Worm (Caenorhabditis elegans) whole organism, early embryonic: ENCODE data around the gene prp-18.

ENCODE experiments used
- B0310.2 ChIP-seq: sonication (generic microtip); optimal IDR thresholded peaks from 2 replicates; lab custom pipeline; 2016; ENCODE audit warnings: mild to moderate bottlenecking, missing genetic modification characterization, missing compliant biosample characterization
- F13C5.2 ChIP-seq: sonication (generic microtip); optimal IDR thresholded peaks from 2 replicates; lab custom pipeline; 2017; ENCODE audit warnings: mild to moderate bottlenecking, missing genetic modification characterization, inconsistent platforms, missing compliant biosample characterization
- aly-1 ChIP-seq: sonication (generic microtip); optimal IDR thresholded peaks from 2 replicates; lab custom pipeline; 2016; ENCODE audit warnings: missing genetic modification characterization, missing compliant biosample characterization
- ama-1 ChIP-seq: fragments of 150-350 bp; optimal IDR thresholded peaks from 2 replicates; lab custom pipeline; 2014
- ceh-13 ChIP-seq: fragments of 200-800 bp; sonication (Bioruptor generic); optimal IDR thresholded peaks from 2 replicates; lab custom pipeline; 2018; ENCODE audit warnings: mild to moderate bottlenecking, missing genetic modification characterization, missing compliant biosample characterization
- ceh-36 ChIP-seq: sonication (generic microtip); optimal IDR thresholded peaks from 2 replicates; lab custom pipeline; 2016; ENCODE audit warnings: missing genetic modification characterization, inconsistent platforms, missing compliant biosample characterization
- ets-7 ChIP-seq: sonication (generic microtip); optimal IDR thresholded peaks from 2 replicates; lab custom pipeline; 2016; ENCODE audit warnings: missing genotype, missing genetic modification characterization, missing compliant biosample characterization
- flt-1 ChIP-seq: fragments of 200-800 bp; sonication (Bioruptor generic); IDR thresholded peaks from 2 replicates; pipeline ENCODE4 v1.3.6; 2022; ENCODE audit warnings: missing genetic modification characterization, missing compliant biosample characterization
- hmbx-1 ChIP-seq: sonication (generic microtip); optimal IDR thresholded peaks from 2 replicates; lab custom pipeline; 2016; ENCODE audit warnings: mild to moderate bottlenecking, missing genetic modification characterization, missing compliant biosample characterization
- hmg-4 ChIP-seq: fragments of 200-800 bp; sonication (Bioruptor generic); optimal IDR thresholded peaks from 2 replicates; lab custom pipeline; 2018; ENCODE audit warnings: mild to moderate bottlenecking, missing genetic modification characterization, missing compliant biosample characterization
- hnd-1 ChIP-seq: sonication (generic microtip); optimal IDR thresholded peaks from 2 replicates; lab custom pipeline; 2016; ENCODE audit warnings: missing genetic modification characterization, missing compliant biosample characterization
- pes-1 ChIP-seq: fragments of 200-800 bp; sonication (Bioruptor generic); IDR thresholded peaks from 2 replicates; pipeline ENCODE4 v1.3.6; 2022; ENCODE audit warnings: missing genetic modification reagents, missing genetic modification characterization, missing compliant biosample characterization
- scrt-1 ChIP-seq: fragments of 200-800 bp; sonication (Bioruptor generic); IDR thresholded peaks from 2 replicates; pipeline ENCODE4 v1.3.6; 2022; ENCODE audit warnings: missing genetic modification characterization, missing compliant biosample characterization
- sea-1 ChIP-seq: fragments of 200-800 bp; sonication (Bioruptor generic); conservative IDR thresholded peaks from 2 replicates; pipeline ENCODE4 v1.3.6; 2022; ENCODE audit warnings: missing genetic modification characterization, missing compliant biosample characterization
- tbx-11 ChIP-seq: fragments of 200-800 bp; sonication (Bioruptor generic); IDR thresholded peaks from 2 replicates; pipeline ENCODE4 v1.3.6; 2022; ENCODE audit warnings: missing genetic modification characterization, missing compliant biosample characterization
- tbx-37 ChIP-seq: fragments of 200-800 bp; sonication (Bioruptor generic); conservative IDR thresholded peaks from 2 replicates; pipeline ENCODE4 v1.3.6; 2022; ENCODE audit warnings: missing genetic modification reagents, missing genetic modification characterization, missing compliant biosample characterization
- tra-4 ChIP-seq: sonication (generic microtip); optimal IDR thresholded peaks from 2 replicates; lab custom pipeline; 2017; ENCODE audit warnings: missing genetic modification characterization, missing compliant biosample characterization

Gene prp-18

DNA sequence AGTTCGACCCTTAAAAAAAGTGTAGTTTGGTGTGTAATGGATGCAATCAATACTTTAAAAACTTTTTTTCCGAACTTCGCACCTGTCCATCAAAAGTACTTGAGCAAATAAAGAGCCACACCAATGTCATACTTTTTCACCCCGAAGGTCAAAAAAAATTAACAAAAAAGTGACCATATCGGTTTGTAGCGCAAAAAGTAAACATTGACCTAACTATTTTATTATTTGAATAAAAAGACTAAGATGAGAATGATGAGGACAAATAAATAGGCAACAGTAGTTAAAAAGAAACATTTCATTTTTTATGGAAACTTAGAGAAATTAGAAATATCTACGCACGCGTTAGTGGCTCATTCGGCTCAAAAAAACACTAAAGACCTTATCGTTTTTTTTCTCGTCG lies 14.8 kb downstream of the prp-18 start:
- TF ChIP-seq hnd-1 (no peak), F13C5.2 (no peak), tra-4 (tag; lab: Kevin White, UChicago) (no peak), ets-7 (tag; lab: Kevin White, UChicago) (no peak), ceh-36 (tag; lab: Kevin White, UChicago) (no peak), hmg-4 (GFP tag; lab: Kevin White, UChicago) (no peak), flt-1 (GFP tag; lab: Robert Waterston, UW) (no peak), B0310.2 (tag; lab: Kevin White, UChicago) (no peak), sea-1 (GFP tag; lab: Robert Waterston, UW) (no peak), scrt-1 (GFP tag; lab: Robert Waterston, UW) (no peak), aly-1 (tag; lab: Kevin White, UChicago) (no peak)

DNA sequence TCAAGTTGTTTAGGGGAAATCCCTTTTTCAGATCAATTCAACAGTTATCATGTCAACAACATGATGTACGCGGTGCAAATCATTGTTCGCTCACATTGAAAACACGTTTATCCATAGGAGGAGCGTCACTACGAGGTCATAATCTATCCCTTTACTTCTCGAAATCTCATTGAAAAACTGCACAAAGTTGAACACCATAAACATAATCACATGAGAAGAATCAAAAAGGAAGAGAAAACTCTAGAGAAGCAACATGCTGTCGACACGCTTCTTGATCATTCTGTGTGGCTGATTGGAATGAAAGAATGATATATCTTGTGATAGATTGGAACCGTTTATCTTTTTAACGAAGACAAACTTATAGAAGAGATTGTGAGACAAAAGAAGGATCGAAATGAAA lies 16.3 kb downstream of the prp-18 start:
- TF ChIP-seq ama-1 (lab: Kevin White, UChicago) (no peak), pes-1 (GFP tag; lab: Robert Waterston, UW) (no peak), flt-1 (GFP tag; lab: Robert Waterston, UW) (no peak), aly-1 (tag; lab: Kevin White, UChicago) (no peak), tra-4 (tag; lab: Kevin White, UChicago) (no peak), tbx-11 (GFP tag; lab: Robert Waterston, UW) (no peak), hmg-4 (GFP tag; lab: Kevin White, UChicago) (no peak), ceh-36 (tag; lab: Kevin White, UChicago) (no peak), sea-1 (GFP tag; lab: Robert Waterston, UW) (no peak), ets-7 (tag; lab: Kevin White, UChicago) (no peak), B0310.2 (tag; lab: Kevin White, UChicago) (no peak), hnd-1 (no peak), F13C5.2 (no peak), scrt-1 (GFP tag; lab: Robert Waterston, UW) (no peak), ceh-13 (GFP tag; lab: Kevin White, UChicago) (no peak), tbx-37 (no peak), hmbx-1 (tag; lab: Kevin White, UChicago) (no peak)

DNA sequence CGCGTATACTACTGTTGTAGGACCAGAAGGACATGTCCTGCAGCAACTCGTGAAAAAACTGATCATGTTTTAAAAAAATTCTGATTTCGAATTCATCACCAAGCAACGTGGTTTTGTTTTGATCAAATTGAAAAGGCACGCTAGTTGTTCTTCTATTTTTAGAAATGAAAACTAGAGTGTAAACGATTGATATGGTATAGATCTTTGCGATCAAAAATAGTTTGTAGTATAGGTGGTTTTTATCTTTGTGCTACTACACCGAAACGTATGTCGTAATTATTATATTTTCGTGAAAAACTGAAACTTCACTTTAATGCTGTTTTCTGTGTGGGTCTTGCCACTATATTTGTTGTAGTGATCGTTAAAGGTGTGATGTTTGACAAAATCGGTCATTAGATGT lies 17.3 kb downstream of the prp-18 start:
- TF ChIP-seq hmg-4 (GFP tag; lab: Kevin White, UChicago) (no peak), tbx-11 (GFP tag; lab: Robert Waterston, UW) (no peak), sea-1 (GFP tag; lab: Robert Waterston, UW) (no peak)

DNA sequence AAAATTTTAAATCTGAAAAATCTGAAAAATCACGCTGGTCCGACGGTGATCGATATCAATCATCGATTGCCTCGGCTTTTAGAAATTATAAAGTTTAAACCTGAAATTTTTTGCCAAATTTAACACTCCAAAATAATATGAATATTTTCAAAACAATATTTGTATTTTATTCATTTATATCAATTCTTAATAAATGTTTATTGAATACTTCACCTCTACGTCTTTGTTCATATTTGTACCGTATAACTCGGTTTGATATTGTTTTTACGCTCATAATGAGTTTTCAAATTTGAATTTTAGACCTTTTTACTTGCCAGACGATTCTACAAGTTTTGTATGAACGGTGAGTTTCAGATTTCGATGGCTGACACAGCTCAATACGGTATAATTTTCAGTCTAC lies 19.4 kb downstream of the prp-18 start, which contains the start of the genes K07F5.15 and K07F5.22:
K07F5.15 (plus strand) TSS at position 301 of the 400 bp plus-strand sequence.
K07F5.22 (plus strand) TSS at position 301 of the 400 bp plus-strand sequence.
- TF ChIP-seq ets-7 (tag; lab: Kevin White, UChicago), result no peak
- no peak for TF ChIP-seq tbx-11 (GFP tag; lab: Robert Waterston, UW)
- no peak for TF ChIP-seq B0310.2 (tag; lab: Kevin White, UChicago)
- no peak for TF ChIP-seq scrt-1 (GFP tag; lab: Robert Waterston, UW)
- no peak for TF ChIP-seq tra-4 (tag; lab: Kevin White, UChicago)
- TF ChIP-seq hmbx-1 (tag; lab: Kevin White, UChicago), result no peak
- TF ChIP-seq ceh-36 (tag; lab: Kevin White, UChicago), result no peak
- no peak for TF ChIP-seq ceh-13 (GFP tag; lab: Kevin White, UChicago)
- no peak for TF ChIP-seq ama-1 (lab: Kevin White, UChicago)
- no peak for TF ChIP-seq F13C5.2
- no peak for TF ChIP-seq hnd-1
- TF ChIP-seq pes-1 (GFP tag; lab: Robert Waterston, UW), result no peak

DNA sequence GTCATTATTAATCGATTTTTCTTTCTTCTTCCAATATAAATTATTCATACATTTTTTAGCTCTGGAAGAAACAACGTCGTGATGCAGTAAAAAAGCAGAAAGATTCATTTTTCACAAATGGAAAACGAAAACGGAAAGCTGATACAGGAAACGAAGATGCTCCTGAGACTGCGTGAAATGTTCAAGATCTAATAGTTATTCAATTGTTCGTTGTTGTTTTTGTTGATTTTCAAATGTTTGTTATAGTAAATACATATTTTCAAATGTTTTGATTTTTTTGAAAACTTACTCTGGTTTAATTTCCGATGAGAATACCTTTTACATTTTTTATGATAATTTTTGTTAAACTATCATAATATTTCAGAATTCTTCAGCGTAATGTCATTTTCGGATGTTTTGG lies 20.4 kb downstream of the prp-18 start, which contains the start of gene K07F5.16:
K07F5.16 (plus strand) TSS at position 301 of the 400 bp plus-strand sequence.
- TF ChIP-seq F13C5.2 (no peak), B0310.2 (tag; lab: Kevin White, UChicago) (no peak), ets-7 (tag; lab: Kevin White, UChicago) (no peak), pes-1 (GFP tag; lab: Robert Waterston, UW) (no peak), tra-4 (tag; lab: Kevin White, UChicago) (no peak), hnd-1 (no peak), ama-1 (lab: Kevin White, UChicago) (no peak), tbx-11 (GFP tag; lab: Robert Waterston, UW) (no peak), flt-1 (GFP tag; lab: Robert Waterston, UW) (no peak), hmbx-1 (tag; lab: Kevin White, UChicago) (no peak), tbx-37 (no peak), aly-1 (tag; lab: Kevin White, UChicago) (no peak), ceh-13 (GFP tag; lab: Kevin White, UChicago) (no peak), hmg-4 (GFP tag; lab: Kevin White, UChicago) (no peak), scrt-1 (GFP tag; lab: Robert Waterston, UW) (no peak), sea-1 (GFP tag; lab: Robert Waterston, UW) (no peak), ceh-36 (tag; lab: Kevin White, UChicago) (no peak)

DNA sequence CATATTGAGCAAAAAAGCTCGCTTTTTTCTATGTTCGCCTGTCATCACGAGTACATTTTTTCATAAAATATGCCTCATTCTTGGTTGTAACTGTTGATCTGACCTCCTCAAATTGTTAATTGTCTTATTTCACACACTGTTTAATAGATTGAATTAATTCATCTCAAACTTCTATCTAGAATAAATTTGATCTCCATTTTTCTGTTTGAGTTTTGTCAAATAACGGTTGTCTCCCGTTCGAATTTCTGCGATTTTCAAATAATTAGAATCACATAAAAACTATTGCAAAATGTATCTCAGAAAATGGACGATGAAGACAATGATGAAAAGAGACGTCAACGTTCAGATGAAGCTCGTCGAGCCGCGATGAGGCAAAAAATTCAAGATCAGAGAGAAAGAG lies 22.3 kb downstream of the prp-18 start, which contains the start of gene K07F5.14:
K07F5.14 (plus strand) TSS at position 301 of the 400 bp plus-strand sequence.
- TF ChIP-seq ets-7 (tag; lab: Kevin White, UChicago), result no peak
- no peak for TF ChIP-seq tra-4 (tag; lab: Kevin White, UChicago)
- TF ChIP-seq flt-1 (GFP tag; lab: Robert Waterston, UW), result no peak

DNA sequence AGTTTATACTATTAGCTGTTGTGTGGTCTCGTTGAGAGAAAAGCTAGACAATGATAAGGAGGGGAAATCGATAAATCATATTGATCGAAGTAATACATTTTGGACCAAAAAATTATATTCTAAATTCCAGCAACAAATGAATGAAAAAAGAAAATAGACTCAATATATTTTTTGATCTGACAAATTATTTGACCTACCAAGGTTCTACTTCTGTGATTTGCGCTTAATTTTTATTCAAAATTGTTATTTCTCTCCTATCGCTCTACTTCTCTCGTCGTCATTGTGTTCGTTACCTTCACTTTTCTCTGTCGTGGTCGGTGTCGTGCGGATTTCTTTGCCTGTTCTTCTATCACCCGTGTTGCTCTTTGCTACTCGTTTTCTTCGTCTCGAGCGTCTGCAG lies 25.2 kb downstream of the prp-18 start:
- TF ChIP-seq ama-1 (lab: Kevin White, UChicago) (no peak), tbx-37 (no peak), hmg-4 (GFP tag; lab: Kevin White, UChicago) (no peak)
